Worm (Caenorhabditis elegans) whole organism, early embryonic: Measurements from ENCODE around the gene F16F9.4.

ENCODE experiments used
- F13C5.2 ChIP-seq: sonication (generic microtip); optimal IDR thresholded peaks from 2 replicates; lab custom pipeline; 2017; ENCODE audit warnings: mild to moderate bottlenecking, missing genetic modification characterization, inconsistent platforms, missing compliant biosample characterization
- aly-1 ChIP-seq: sonication (generic microtip); optimal IDR thresholded peaks from 2 replicates; lab custom pipeline; 2016; ENCODE audit warnings: missing genetic modification characterization, missing compliant biosample characterization
- ama-1 ChIP-seq: fragments of 150-350 bp; optimal IDR thresholded peaks from 2 replicates; lab custom pipeline; 2014
- ceh-13 ChIP-seq: fragments of 200-800 bp; sonication (Bioruptor generic); optimal IDR thresholded peaks from 2 replicates; lab custom pipeline; 2018; ENCODE audit warnings: mild to moderate bottlenecking, missing genetic modification characterization, missing compliant biosample characterization
- ceh-36 ChIP-seq: sonication (generic microtip); optimal IDR thresholded peaks from 2 replicates; lab custom pipeline; 2016; ENCODE audit warnings: missing genetic modification characterization, inconsistent platforms, missing compliant biosample characterization
- ets-7 ChIP-seq: sonication (generic microtip); optimal IDR thresholded peaks from 2 replicates; lab custom pipeline; 2016; ENCODE audit warnings: missing genotype, missing genetic modification characterization, missing compliant biosample characterization
- flt-1 ChIP-seq: fragments of 200-800 bp; sonication (Bioruptor generic); IDR thresholded peaks from 2 replicates; pipeline ENCODE4 v1.3.6; 2022; ENCODE audit warnings: missing genetic modification characterization, missing compliant biosample characterization
- hmbx-1 ChIP-seq: sonication (generic microtip); optimal IDR thresholded peaks from 2 replicates; lab custom pipeline; 2016; ENCODE audit warnings: mild to moderate bottlenecking, missing genetic modification characterization, missing compliant biosample characterization
- hmg-4 ChIP-seq: fragments of 200-800 bp; sonication (Bioruptor generic); optimal IDR thresholded peaks from 2 replicates; lab custom pipeline; 2018; ENCODE audit warnings: mild to moderate bottlenecking, missing genetic modification characterization, missing compliant biosample characterization
- hnd-1 ChIP-seq: sonication (generic microtip); optimal IDR thresholded peaks from 2 replicates; lab custom pipeline; 2016; ENCODE audit warnings: missing genetic modification characterization, missing compliant biosample characterization
- pes-1 ChIP-seq: fragments of 200-800 bp; sonication (Bioruptor generic); IDR thresholded peaks from 2 replicates; pipeline ENCODE4 v1.3.6; 2022; ENCODE audit warnings: missing genetic modification reagents, missing genetic modification characterization, missing compliant biosample characterization
- sea-1 ChIP-seq: fragments of 200-800 bp; sonication (Bioruptor generic); conservative IDR thresholded peaks from 2 replicates; pipeline ENCODE4 v1.3.6; 2022; ENCODE audit warnings: missing genetic modification characterization, missing compliant biosample characterization
- tbx-11 ChIP-seq: fragments of 200-800 bp; sonication (Bioruptor generic); IDR thresholded peaks from 2 replicates; pipeline ENCODE4 v1.3.6; 2022; ENCODE audit warnings: missing genetic modification characterization, missing compliant biosample characterization
- tbx-37 ChIP-seq: fragments of 200-800 bp; sonication (Bioruptor generic); conservative IDR thresholded peaks from 2 replicates; pipeline ENCODE4 v1.3.6; 2022; ENCODE audit warnings: missing genetic modification reagents, missing genetic modification characterization, missing compliant biosample characterization

ce11 chrX:8455590-8456166 is 7.5 kb downstream of the F16F9.4 start, which contains the start of gene dpy-6:
- no peak for TF ChIP-seq flt-1 (GFP tag; lab: Robert Waterston, UW)
- TF ChIP-seq ama-1 (lab: Kevin White, UChicago) = no peak
- TF ChIP-seq F13C5.2 (tag; lab: Kevin White, UChicago) = no peak
- no peak for TF ChIP-seq ceh-36 (tag; lab: Kevin White, UChicago)
- no peak for TF ChIP-seq hnd-1
- TF ChIP-seq tbx-37 (GFP tag; lab: Robert Waterston, UW) = no peak
- no peak for TF ChIP-seq hmbx-1 (tag; lab: Kevin White, UChicago)
- no peak for TF ChIP-seq aly-1
- no peak for TF ChIP-seq sea-1 (GFP tag; lab: Robert Waterston, UW)
- no peak for TF ChIP-seq ets-7 (tag; lab: Kevin White, UChicago)
- TF ChIP-seq ceh-13 (GFP tag; lab: Kevin White, UChicago) = no peak
- TF ChIP-seq pes-1 (GFP tag; lab: Robert Waterston, UW) = no peak
- TF ChIP-seq tbx-11 = no peak
- no peak for TF ChIP-seq hmg-4 (GFP tag; lab: Kevin White, UChicago)
